Fruit fly (Drosophila melanogaster) whole organism: ENCODE measurements around the gene CG13643.

ENCODE experiments used
- CG8478 ChIP-seq: fragments of >200 bp; optimal IDR thresholded peaks from 2 replicates; lab custom pipeline; 2018; ENCODE audit warnings: inconsistent platforms
- Dll ChIP-seq: fragments of >200 bp; optimal IDR thresholded peaks from 2 replicates; lab custom pipeline; 2017
- pan ChIP-seq: fragments of >200 bp; optimal IDR thresholded peaks from 2 replicates; lab custom pipeline; 2017
- psq ChIP-seq: fragments of >200 bp; optimal IDR thresholded peaks from 2 replicates; lab custom pipeline; 2017
- usp ChIP-seq: fragments of >200 bp; optimal IDR thresholded peaks from 2 replicates; lab custom pipeline; 2017; ENCODE audit warnings: missing biosample characterization, missing genetic modification characterization, mixed read lengths

dm6 chr3R:24926752-24927320 lies 21.0 kb upstream of the CG13643 start:
- TF ChIP-seq psq (lab: Kevin White, UChicago) (no peak), usp (no peak), Dll (no peak), CG8478 (lab: Kevin White, UChicago) (no peak), pan (no peak)
